Fruit fly (Drosophila melanogaster) whole organism, prepupa: ENCODE measurements around the gene SkpD.

ENCODE experiments used
- Blimp-1 ChIP-seq: fragments of 200-800 bp; sonication (Bioruptor generic); optimal IDR thresholded peaks from 3 replicates; lab custom pipeline; 2017; ENCODE audit warnings: missing biosample characterization, missing genetic modification characterization, mild to moderate bottlenecking, moderate library complexity, missing genetic modification reagents
- CG9139 ChIP-seq: fragments of 200-800 bp; sonication (Bioruptor generic); optimal IDR thresholded peaks from 3 replicates; lab custom pipeline; 2017; ENCODE audit warnings: missing biosample characterization, mild to moderate bottlenecking, missing genetic modification characterization
- Gug ChIP-seq: fragments of 200-800 bp; sonication (Bioruptor generic); IDR thresholded peaks from 2 replicates; pipeline ENCODE4 v1.3.6; 2022; ENCODE audit warnings: missing biosample characterization, missing genetic modification characterization
- Hr39 ChIP-seq: fragments of 200-800 bp; sonication (Bioruptor generic); optimal IDR thresholded peaks from 2 replicates; lab custom pipeline; 2016; ENCODE audit warnings: missing biosample characterization, missing genetic modification characterization
- cyc ChIP-seq: fragments of 200-800 bp; sonication (Bioruptor generic); optimal IDR thresholded peaks from 3 replicates; lab custom pipeline; 2016; ENCODE audit warnings: missing biosample characterization, missing genetic modification characterization
- lz ChIP-seq: fragments of 200-800 bp; sonication (Bioruptor generic); optimal IDR thresholded peaks from 3 replicates; lab custom pipeline; 2016; ENCODE audit warnings: missing biosample characterization, missing genetic modification characterization
- vri ChIP-seq: fragments of 200-800 bp; sonication (Bioruptor generic); optimal IDR thresholded peaks from 3 replicates; lab custom pipeline; 2016; ENCODE audit warnings: missing biosample characterization, mild to moderate bottlenecking, missing genetic modification characterization

dm6 chrX:19787921-19788620, 24.5 kb upstream of the SkpD start:
- no peak for TF ChIP-seq Hr39 (GFP tag; lab: Kevin White, UChicago)
- TF ChIP-seq Blimp-1 (GFP tag; lab: Kevin White, UChicago) = no peak
- TF ChIP-seq vri (GFP tag; lab: Kevin White, UChicago) = no peak
- no peak for TF ChIP-seq Gug
- no peak for TF ChIP-seq lz
- no peak for TF ChIP-seq cyc (GFP tag; lab: Kevin White, UChicago)
- no peak for TF ChIP-seq CG9139 (GFP tag; lab: Kevin White, UChicago)
